Worm (Caenorhabditis elegans): ENCODE results near the gene acs-1.
A peak's percentile ranks its signal among the peaks of the same experiment; 100 is the strongest.

Gene acs-1

DNA sequence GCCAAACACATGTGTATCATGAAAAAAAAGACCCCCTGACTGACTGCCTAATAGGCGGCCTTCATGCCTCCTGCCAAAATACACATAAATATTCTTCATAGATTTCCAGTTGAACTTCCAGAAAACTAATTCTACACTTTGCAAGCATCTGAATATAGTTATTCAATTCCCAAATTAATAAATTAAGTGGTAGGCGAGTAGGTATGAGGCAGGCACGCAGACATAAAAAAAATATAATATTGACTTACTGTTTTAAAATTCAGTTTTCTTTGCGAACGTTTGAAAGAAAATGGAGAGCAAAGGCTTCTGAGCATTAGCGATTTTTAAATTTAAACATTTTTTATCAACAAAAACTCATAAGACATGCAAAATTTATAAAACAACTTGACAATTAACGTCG lies 36.9 kb upstream of the acs-1 start (continued):
- no peak for TF ChIP-seq madf-8 (GFP tag; conservative IDR thresholded peaks at IDR 0.05)
- no peak for TF ChIP-seq tbx-9 (tag; optimal IDR thresholded peaks at IDR 0.05; ENCODE audit: borderline replicate concordance)
- no peak for TF ChIP-seq dpl-1 (GFP tag; optimal IDR thresholded peaks at IDR 0.05)
- no peak for TF ChIP-seq sea-2 (GFP tag; IDR thresholded peaks at IDR 0.05)
- TF ChIP-seq ztf-6 (GFP tag; IDR thresholded peaks at IDR 0.05) = no peak
- no peak for TF ChIP-seq bed-1 (GFP tag; IDR thresholded peaks at IDR 0.05)
- TF ChIP-seq akir-1 (GFP tag; optimal IDR thresholded peaks at IDR 0.05) = no peak
- no peak for TF ChIP-seq sptf-2 (GFP tag; optimal IDR thresholded peaks at IDR 0.05)

ce11 chrV:6488849-6489248 lies 35.9 kb upstream of the acs-1 start, which contains the start of gene lec-10:
Gene lec-10 (minus strand): TSS chrV:6489120.
- no peak for TF ChIP-seq ztf-28 (GFP tag; IDR thresholded peaks at IDR 0.05)
- no peak for TF ChIP-seq pbrm-1 (GFP tag; IDR thresholded peaks at IDR 0.05)
- TF ChIP-seq dox-1 (GFP tag; IDR thresholded peaks at IDR 0.05) = 0 out of 2 replicates have a peak, but pooled peaks have one; percentile 4
- no peak for TF ChIP-seq F39B2.1 (GFP tag; IDR thresholded peaks at IDR 0.05)
- TF ChIP-seq hsf-1 (GFP tag; IDR thresholded peaks at IDR 0.05) = peak; percentile 60; the same call in 1 of the 2 replicates
- TF ChIP-seq nhr-80 (tag; optimal IDR thresholded peaks at IDR 0.05) = peak; percentile 84
- TF ChIP-seq atf-7 (tag; optimal IDR thresholded peaks at IDR 0.05) = peak; percentile 55

- TF ChIP-seq hmg-1.2 (GFP tag; IDR thresholded peaks at IDR 0.05) (no peak), nhr-80 (tag; optimal IDR thresholded peaks at IDR 0.05) (peak; percentile 65)
Observed at ce11 chrV:6492497-6492896, 32.3 kb upstream of the acs-1 start.

DNA sequence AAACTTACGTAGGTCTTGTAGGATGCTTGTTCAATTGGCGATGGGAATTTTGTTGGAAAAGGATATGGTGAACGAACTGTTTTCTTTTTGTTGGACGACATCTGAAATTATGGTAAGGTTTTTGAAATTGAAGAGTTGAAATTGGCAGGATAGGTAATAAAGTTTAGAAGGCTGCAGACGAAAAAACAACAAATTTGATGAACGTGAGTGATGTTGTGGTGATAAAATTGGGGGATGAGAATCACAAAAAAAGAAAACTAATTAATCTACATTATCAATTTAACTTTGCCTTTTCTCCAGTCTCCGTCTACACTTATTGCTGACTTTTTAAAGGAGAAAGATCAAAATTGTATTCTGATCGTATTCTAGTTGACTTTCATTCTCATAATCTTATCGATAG lies 31.0 kb upstream of the acs-1 start, which contains the start of gene cpt-6:
Gene cpt-6, minus strand, starts transcription at position 101 of the 400 bp plus-strand sequence.
- TF ChIP-seq nhr-27 (tag; optimal IDR thresholded peaks at IDR 0.05) (no peak), K12H6.12 (tag; optimal IDR thresholded peaks at IDR 0.05) (no peak), egl-44 (GFP tag; IDR thresholded peaks at IDR 0.05) (no peak), efl-1 (GFP tag; optimal IDR thresholded peaks at IDR 0.05) (no peak), T07F8.4 (tag; optimal IDR thresholded peaks at IDR 0.05) (no peak), ccch-3 (GFP tag; optimal IDR thresholded peaks at IDR 0.05) (no peak), lin-54 (GFP tag; optimal IDR thresholded peaks at IDR 0.05) (no peak), sdz-38 (tag; optimal IDR thresholded peaks at IDR 0.05) (no peak), aptf-3 (GFP tag; IDR thresholded peaks at IDR 0.05) (no peak), Y53G8AR.9 (GFP tag; conservative IDR thresholded peaks at IDR 0.05) (no peak), rec-8 (tag; optimal IDR thresholded peaks at IDR 0.05) (no peak)

- peak; percentile 26 for TF ChIP-seq nhr-80 (tag; optimal IDR thresholded peaks at IDR 0.05)
- no peak for TF ChIP-seq unc-62 (GFP tag; optimal IDR thresholded peaks at IDR 0.05)
Observed at ce11 chrV:6495353-6495752, 29.4 kb upstream of the acs-1 start.

DNA sequence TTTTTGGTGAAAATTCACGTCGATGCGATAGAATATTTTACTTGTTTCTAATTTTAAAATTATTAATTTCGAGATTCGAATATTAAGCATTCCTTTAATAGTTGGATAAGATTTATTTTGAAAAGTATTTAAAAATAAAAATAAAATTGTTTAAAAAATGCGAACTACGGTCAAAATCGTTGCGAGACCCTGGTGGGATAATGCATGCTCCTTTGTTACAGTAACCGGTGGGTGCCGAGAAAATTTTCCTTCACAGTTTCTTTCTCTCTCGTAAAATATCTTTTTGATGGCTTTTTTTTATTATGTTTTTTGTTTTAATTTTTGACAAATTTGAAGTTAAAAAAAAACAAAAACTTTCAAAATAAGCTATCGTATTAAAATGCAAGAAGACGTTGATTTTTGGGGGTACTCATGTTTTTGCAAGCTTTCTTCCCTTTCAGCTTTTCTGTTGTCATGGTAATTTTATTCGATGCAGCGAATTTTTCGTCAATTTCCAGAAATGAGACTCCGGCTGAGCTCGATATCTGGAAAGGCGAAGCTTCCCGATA lies 28.1 kb upstream of the acs-1 start, which contains the start of gene dgtr-1:
Gene dgtr-1, plus strand, starts transcription at position 498 of the 548 bp plus-strand sequence.
- TF ChIP-seq ceh-27 (GFP tag; optimal IDR thresholded peaks at IDR 0.05) = no peak
- peak; percentile 18 for TF ChIP-seq him-1 (tag; optimal IDR thresholded peaks at IDR 0.05)
- TF ChIP-seq ztf-22 (GFP tag; optimal IDR thresholded peaks at IDR 0.05) = no peak
- TF ChIP-seq mes-4 (tag; optimal IDR thresholded peaks at IDR 0.05) = no peak
- TF ChIP-seq repo-1 (tag; optimal IDR thresholded peaks at IDR 0.05) = no peak
- TF ChIP-seq Y56A3A.18 (GFP tag; IDR thresholded peaks at IDR 0.05) = no peak
- TF ChIP-seq nfyb-1 (GFP tag; IDR thresholded peaks at IDR 0.05) = no peak
- TF ChIP-seq egl-18 (GFP tag; IDR thresholded peaks at IDR 0.05) = no peak
- TF ChIP-seq hlh-12 (tag; optimal IDR thresholded peaks at IDR 0.05) = no peak
- no peak for TF ChIP-seq ets-4 (GFP tag; optimal IDR thresholded peaks at IDR 0.05)
- TF ChIP-seq snpc-3.4 (tag; optimal IDR thresholded peaks at IDR 0.05) = peak; percentile 17
- no peak for TF ChIP-seq dox-1 (GFP tag; IDR thresholded peaks at IDR 0.05)
- no peak for TF ChIP-seq sea-2 (GFP tag; IDR thresholded peaks at IDR 0.05)
- TF ChIP-seq hsf-1 (GFP tag; IDR thresholded peaks at IDR 0.05) = no peak
- TF ChIP-seq Y79H2A.3 (GFP tag; conservative IDR thresholded peaks at IDR 0.05) = no peak
- TF ChIP-seq bed-1 (GFP tag; IDR thresholded peaks at IDR 0.05) = no peak
- no peak for TF ChIP-seq hmg-20 (GFP tag; IDR thresholded peaks at IDR 0.05)

All from whole organism, young adult.